Worm (Caenorhabditis elegans) whole organism, L3 larva: ENCODE data around the gene F22B5.10.

Experiments
- R02D3.7 ChIP-seq: fragments of 150-350 bp; optimal IDR thresholded peaks from 2 replicates; lab custom pipeline; 2014; ENCODE audit warnings: missing biosample characterization, missing genetic modification characterization
- ZK546.5 ChIP-seq: sonication (generic microtip); optimal IDR thresholded peaks from 2 replicates; lab custom pipeline; 2017; ENCODE audit warnings: missing biosample characterization, missing genetic modification characterization
- aly-2 ChIP-seq: fragments of 150-350 bp; optimal IDR thresholded peaks from 2 replicates; lab custom pipeline; 2014; ENCODE audit warnings: missing biosample characterization, missing genetic modification characterization
- ama-1 ChIP-seq: fragments of 150-350 bp; optimal IDR thresholded peaks from 2 replicates; lab custom pipeline; 2018
- ceh-16 ChIP-seq: sonication (generic microtip); optimal IDR thresholded peaks from 2 replicates; lab custom pipeline; 2017; ENCODE audit warnings: missing biosample characterization, missing genetic modification characterization
- ceh-28 ChIP-seq: fragments of 150-350 bp; optimal IDR thresholded peaks from 2 replicates; lab custom pipeline; 2014; ENCODE audit warnings: missing biosample characterization, missing genetic modification reagents, missing genetic modification characterization
- ceh-82 ChIP-seq: fragments of 150-350 bp; optimal IDR thresholded peaks from 2 replicates; lab custom pipeline; 2014; ENCODE audit warnings: missing biosample characterization, missing genetic modification characterization
- ceh-9 ChIP-seq: sonication (generic microtip); optimal IDR thresholded peaks from 2 replicates; lab custom pipeline; 2018; ENCODE audit warnings: missing biosample characterization, missing genetic modification characterization
- daf-12 ChIP-seq: fragments of 150-350 bp; optimal IDR thresholded peaks from 2 replicates; lab custom pipeline; 2014; ENCODE audit warnings: missing biosample characterization, missing genetic modification reagents, missing genetic modification characterization
- egl-27 ChIP-seq: sonication (generic microtip); optimal IDR thresholded peaks from 4 replicates; lab custom pipeline; 2017; ENCODE audit warnings: missing biosample characterization, missing genetic modification reagents, missing genetic modification characterization
- egl-5 ChIP-seq: fragments of 150-350 bp; optimal IDR thresholded peaks from 2 replicates; lab custom pipeline; 2017; ENCODE audit warnings: missing biosample characterization, missing genetic modification reagents, missing genetic modification characterization, inconsistent platforms
- elt-1 ChIP-seq: fragments of 150-350 bp; optimal IDR thresholded peaks from 2 replicates; lab custom pipeline; 2014; ENCODE audit warnings: missing biosample characterization, missing genetic modification characterization
- elt-2 ChIP-seq: sonication (generic microtip); optimal IDR thresholded peaks from 2 replicates; lab custom pipeline; 2016; ENCODE audit warnings: missing genetic modification reagents, mild to moderate bottlenecking, missing genetic modification characterization, missing compliant biosample characterization
- elt-3 ChIP-seq, 3 experiments: fragments of 150-350 bp in 1 of 3; sonication (generic microtip) in 2 of 3; optimal IDR thresholded peaks; 2 replicates in 2 of 3; 4 replicates in 1 of 3; lab custom pipeline; 2014 to 2017; ENCODE audit warnings: missing biosample characterization in 3 of 3, missing genetic modification characterization in 3 of 3
- eor-1 ChIP-seq, 2 experiments: fragments of 150-350 bp; optimal IDR thresholded peaks; 2 replicates each; lab custom pipeline; 2014 to 2018; ENCODE audit warnings: missing biosample characterization in 2 of 2, missing genetic modification characterization in 2 of 2
- fkh-10 ChIP-seq: sonication (generic microtip); optimal IDR thresholded peaks from 2 replicates; lab custom pipeline; 2017; ENCODE audit warnings: missing biosample characterization, missing genetic modification reagents, missing genetic modification characterization
- fkh-2 ChIP-seq: fragments of 150-350 bp; optimal IDR thresholded peaks from 2 replicates; lab custom pipeline; 2014; ENCODE audit warnings: missing biosample characterization, missing genetic modification reagents, missing genetic modification characterization
- hmg-11 ChIP-seq: sonication (generic microtip); optimal IDR thresholded peaks from 2 replicates; lab custom pipeline; 2016; ENCODE audit warnings: missing genetic modification characterization, missing compliant biosample characterization
- jun-1 ChIP-seq: fragments of 150-350 bp; optimal IDR thresholded peaks from 2 replicates; lab custom pipeline; 2014; ENCODE audit warnings: missing biosample characterization, missing genetic modification reagents, missing genetic modification characterization
- lin-15B ChIP-seq: fragments of 150-350 bp; optimal IDR thresholded peaks from 2 replicates; lab custom pipeline; 2014; ENCODE audit warnings: missing biosample characterization, missing genetic modification characterization
- lin-39 ChIP-seq: fragments of 150-350 bp; optimal IDR thresholded peaks from 2 replicates; lab custom pipeline; 2018; ENCODE audit warnings: missing biosample characterization, missing genetic modification reagents, missing genetic modification characterization
- lsy-12 ChIP-seq: sonication (generic microtip); optimal IDR thresholded peaks from 2 replicates; lab custom pipeline; 2016; ENCODE audit warnings: mild to moderate bottlenecking, missing genetic modification characterization, missing compliant biosample characterization
- mdl-1 ChIP-seq: fragments of 150-350 bp; optimal IDR thresholded peaks from 2 replicates; lab custom pipeline; 2014; ENCODE audit warnings: missing biosample characterization, missing genetic modification characterization
- mml-1 ChIP-seq: fragments of 150-350 bp; sonication (generic microtip); optimal IDR thresholded peaks from 3 replicates; lab custom pipeline; 2014; ENCODE audit warnings: missing biosample characterization, missing genetic modification characterization
- nfya-1 ChIP-seq: sonication (generic microtip); optimal IDR thresholded peaks from 2 replicates; lab custom pipeline; 2017; ENCODE audit warnings: missing genetic modification characterization, mild to moderate bottlenecking, missing compliant biosample characterization, antibody characterized with exemption, moderate library complexity; ENCODE audit not compliant: insufficient read depth
- nhr-11 ChIP-seq: fragments of 150-350 bp; optimal IDR thresholded peaks from 2 replicates; lab custom pipeline; 2014; ENCODE audit warnings: missing biosample characterization, missing genetic modification characterization
- nhr-12 ChIP-seq: fragments of 150-350 bp; optimal IDR thresholded peaks from 2 replicates; lab custom pipeline; 2014; ENCODE audit warnings: missing biosample characterization, missing genetic modification characterization
- nhr-25 ChIP-seq: sonication (generic microtip); optimal IDR thresholded peaks from 2 replicates; lab custom pipeline; 2017; ENCODE audit warnings: missing biosample characterization, missing genetic modification characterization
- nhr-28 ChIP-seq: fragments of 150-350 bp; optimal IDR thresholded peaks from 2 replicates; lab custom pipeline; 2014; ENCODE audit warnings: missing biosample characterization, missing genetic modification characterization
- nhr-43 ChIP-seq: sonication (generic microtip); optimal IDR thresholded peaks from 2 replicates; lab custom pipeline; 2016; ENCODE audit warnings: mild to moderate bottlenecking, missing genetic modification characterization, missing compliant biosample characterization; ENCODE audit not compliant: poor library complexity, severe bottlenecking
- nhr-67 ChIP-seq: fragments of 150-350 bp; optimal IDR thresholded peaks from 2 replicates; lab custom pipeline; 2014; ENCODE audit warnings: missing biosample characterization, missing genetic modification characterization
- nhr-76 ChIP-seq: fragments of 150-350 bp; sonication (generic microtip); optimal IDR thresholded peaks from 5 replicates; lab custom pipeline; 2014; ENCODE audit warnings: missing biosample characterization, missing genetic modification characterization
- nhr-77 ChIP-seq: fragments of 150-350 bp; optimal IDR thresholded peaks from 2 replicates; lab custom pipeline; 2014; ENCODE audit warnings: missing biosample characterization, missing genetic modification characterization
- pha-4 ChIP-seq: fragments of 150-350 bp; optimal IDR thresholded peaks from 2 replicates; lab custom pipeline; 2014; ENCODE audit warnings: missing biosample characterization, missing genetic modification reagents, missing genetic modification characterization
- pqm-1 ChIP-seq: fragments of 150-350 bp; optimal IDR thresholded peaks from 2 replicates; lab custom pipeline; 2017; ENCODE audit warnings: missing biosample characterization, missing genetic modification characterization, inconsistent platforms
- sea-2 ChIP-seq: fragments of 150-350 bp; sonication (generic microtip); optimal IDR thresholded peaks from 4 replicates; lab custom pipeline; 2014; ENCODE audit warnings: missing biosample characterization, missing genetic modification reagents, missing genetic modification characterization
- skn-1 ChIP-seq: fragments of 150-350 bp; optimal IDR thresholded peaks from 2 replicates; lab custom pipeline; 2014; ENCODE audit warnings: missing biosample characterization, missing genetic modification characterization
- snpc-4 ChIP-seq: fragments of 150-350 bp; optimal IDR thresholded peaks from 2 replicates; lab custom pipeline; 2014; ENCODE audit warnings: missing biosample characterization, missing genetic modification characterization
- tbx-2 ChIP-seq: sonication (generic microtip); optimal IDR thresholded peaks from 2 replicates; lab custom pipeline; 2016; ENCODE audit warnings: mild to moderate bottlenecking, missing genetic modification characterization, missing compliant biosample characterization
- unc-39 ChIP-seq: sonication (generic microtip); optimal IDR thresholded peaks from 4 replicates; lab custom pipeline; 2017; ENCODE audit warnings: missing biosample characterization, missing genetic modification characterization
- unc-62 ChIP-seq: fragments of 150-350 bp; sonication (generic microtip); optimal IDR thresholded peaks from 4 replicates; lab custom pipeline; 2014; ENCODE audit warnings: missing biosample characterization, missing genetic modification reagents, missing genetic modification characterization
- zag-1 ChIP-seq: fragments of 150-350 bp; optimal IDR thresholded peaks from 2 replicates; lab custom pipeline; 2014; ENCODE audit warnings: missing biosample characterization, missing genetic modification characterization
- ztf-4 ChIP-seq: fragments of 150-350 bp; optimal IDR thresholded peaks from 2 replicates; lab custom pipeline; 2014; ENCODE audit warnings: missing biosample characterization, missing genetic modification characterization

F22B5.10 gene

DNA sequence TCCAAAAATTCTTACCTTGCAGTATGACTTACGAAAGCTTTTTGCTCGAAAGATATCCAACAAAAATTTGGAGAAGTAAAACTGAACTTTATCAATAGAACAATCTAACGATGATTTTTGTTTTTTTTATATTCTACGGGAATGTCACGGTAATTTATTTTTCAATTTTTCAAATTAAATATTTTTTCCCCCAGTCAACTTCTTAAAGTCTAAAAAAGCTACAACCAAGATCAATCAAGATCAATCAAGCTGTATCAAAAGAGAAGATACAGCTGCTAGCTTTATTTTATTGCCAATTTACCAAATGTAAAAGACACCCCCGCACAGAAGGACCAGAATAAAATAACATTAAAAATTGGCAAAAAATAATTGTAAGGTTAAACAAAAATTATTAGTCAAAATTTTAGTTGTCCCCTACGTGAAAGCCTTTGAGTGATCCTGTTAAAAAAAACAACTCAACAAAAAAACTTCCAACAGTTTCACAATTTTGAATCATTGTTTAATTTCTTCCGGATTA lies 8.4 kb downstream of the F22B5.10 start, which contains the start of the genes M05D6.1 and M05D6.3:
Gene M05D6.1 (minus strand): TSS at position 101 of the 517 bp plus-strand sequence.
Gene M05D6.3 (plus strand): TSS at position 467 of the 517 bp plus-strand sequence.
- no peak for TF ChIP-seq nhr-28 (tag; lab: Kevin White, UChicago)
- no peak for TF ChIP-seq ceh-82 (tag; lab: Kevin White, UChicago)
- TF ChIP-seq fkh-2: no peak
- TF ChIP-seq nhr-25 (tag; lab: Kevin White, UChicago): no peak

DNA sequence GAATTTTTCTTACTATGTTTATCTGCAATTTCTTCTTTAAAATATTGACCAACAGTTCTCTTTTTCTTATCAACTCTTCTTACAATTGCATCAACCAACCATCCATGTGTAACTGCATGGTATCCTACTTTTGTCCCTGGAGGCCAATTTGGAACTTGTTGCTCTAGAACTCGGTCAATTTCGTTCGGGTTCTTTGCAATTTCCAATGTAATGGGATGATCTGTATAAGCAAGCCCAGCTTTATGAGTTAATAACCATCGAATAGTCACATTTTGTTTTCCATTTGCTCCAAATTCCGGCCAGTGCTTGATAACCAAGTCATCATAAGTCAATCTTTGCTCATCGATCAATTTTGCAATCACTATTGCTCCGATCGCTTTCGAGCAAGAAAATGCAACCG lies 12.4 kb downstream of the F22B5.10 start:
- TF ChIP-seq nfya-1 (tag; lab: Kevin White, UChicago) (no peak), mdl-1 (tag; lab: Kevin White, UChicago) (no peak), pha-4 (peak; percentile 20), nhr-77 (no peak), aly-2 (no peak), nhr-11 (no peak), elt-2 (peak; percentile 11), ama-1 (peak; percentile 83), ceh-28 (no peak), tbx-2 (tag; lab: Kevin White, UChicago) (no peak), unc-39 (tag; lab: Kevin White, UChicago) (no peak), fkh-10 (GFP tag; lab: Kevin White, UChicago) (no peak), egl-5 (tag; lab: Kevin White, UChicago) (no peak), eor-1 (tag; optimal IDR thresholded peaks at IDR 0.05; lab: Kevin White, UChicago) (no peak), zag-1 (tag; lab: Kevin White, UChicago) (no peak), ceh-16 (tag; lab: Kevin White, UChicago) (no peak), daf-12 (tag; lab: Kevin White, UChicago) (no peak), egl-27 (no peak), lin-15B (tag; lab: Kevin White, UChicago) (no peak), pqm-1 (tag; lab: Kevin White, UChicago) (no peak), nhr-67 (tag; lab: Kevin White, UChicago) (no peak), elt-3 (tag; optimal IDR thresholded peaks at IDR 0.05; lab: Kevin White, UChicago) (no peak), snpc-4 (tag; lab: Kevin White, UChicago) (no peak), nhr-28 (tag; lab: Kevin White, UChicago) (no peak), ceh-82 (tag; lab: Kevin White, UChicago) (no peak), hmg-11 (tag; lab: Kevin White, UChicago) (no peak), nhr-25 (tag; lab: Kevin White, UChicago) (no peak), fkh-2 (no peak), jun-1 (tag; lab: Kevin White, UChicago) (no peak), unc-62 (GFP tag; lab: Kevin White, UChicago) (no peak), lin-39 (tag; lab: Kevin White, UChicago) (no peak), nhr-43 (tag; lab: Kevin White, UChicago) (peak; percentile 32), nhr-76 (no peak), lsy-12 (tag; lab: Kevin White, UChicago) (no peak)

DNA sequence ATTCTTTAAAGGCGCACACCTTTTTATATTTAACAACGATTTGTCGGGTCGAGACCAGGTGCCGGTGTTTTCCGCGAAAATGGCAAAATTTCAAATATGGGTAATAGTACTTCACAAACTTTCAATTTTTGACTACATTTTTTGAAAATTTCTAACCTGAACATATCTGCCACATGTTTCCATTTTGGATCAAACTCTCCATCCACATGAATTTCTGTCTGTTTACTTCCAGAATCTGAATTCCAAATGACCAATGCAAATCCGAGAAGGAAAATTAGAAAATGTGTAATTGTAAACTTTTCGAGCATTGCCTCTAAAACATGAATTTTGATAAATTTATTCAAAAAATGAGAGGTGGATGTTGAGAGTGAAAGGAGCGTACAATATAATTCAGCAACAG lies 13.2 kb downstream of the F22B5.10 start, which contains the start of gene lact-4:
Gene lact-4 (minus strand): TSS at position 313 of the 400 bp plus-strand sequence.
- no peak for TF ChIP-seq elt-3 (tag; optimal IDR thresholded peaks at IDR 0.05; lab: Kevin White, UChicago)
- TF ChIP-seq jun-1 (tag; lab: Kevin White, UChicago): no peak
- TF ChIP-seq, all 47 proteins: peak for 0

DNA sequence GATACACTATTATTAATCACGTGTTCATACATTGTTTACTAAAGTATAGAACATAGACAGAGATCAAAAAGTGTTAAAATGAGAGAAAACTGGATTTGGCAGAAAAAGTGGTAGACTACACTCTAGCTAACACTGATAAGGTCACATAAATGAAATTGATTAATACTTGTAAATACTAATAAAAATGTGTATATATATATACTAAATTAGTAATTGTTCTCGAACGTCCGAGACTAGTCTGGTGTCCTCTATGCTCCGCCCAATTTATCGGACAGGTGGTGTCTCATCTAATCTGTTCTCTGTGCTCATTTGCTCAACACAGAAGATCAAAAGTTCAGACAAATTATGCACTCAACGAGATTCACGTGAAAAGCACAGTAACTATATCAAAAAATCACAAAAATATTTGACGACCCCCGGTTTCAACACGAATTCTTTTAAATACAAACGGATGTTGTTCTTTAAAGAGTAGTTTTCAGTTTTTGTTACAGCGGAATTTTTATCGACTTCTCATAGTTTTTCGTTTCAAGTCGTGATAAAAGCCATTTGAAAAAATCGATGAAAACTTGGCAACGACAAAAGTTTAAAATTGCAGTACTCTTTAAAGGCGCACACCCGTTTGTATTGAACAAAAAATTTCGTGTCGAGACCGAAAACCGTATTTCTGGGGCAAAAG lies 14.2 kb downstream of the F22B5.10 start:
- TF ChIP-seq pqm-1 (tag; lab: Kevin White, UChicago) (peak; percentile 3), jun-1 (tag; lab: Kevin White, UChicago) (no peak), ceh-16 (tag; lab: Kevin White, UChicago) (no peak), eor-1 (tag; optimal IDR thresholded peaks at IDR 0.05; lab: Kevin White, UChicago) (no peak), R02D3.7 (tag; lab: Kevin White, UChicago) (no peak), nhr-12 (tag; lab: Kevin White, UChicago) (no peak), fkh-10 (GFP tag; lab: Kevin White, UChicago) (no peak), snpc-4 (tag; lab: Kevin White, UChicago) (no peak), tbx-2 (tag; lab: Kevin White, UChicago) (no peak), ama-1 (peak; percentile 88), mml-1 (tag; lab: Kevin White, UChicago) (peak; percentile 45), lin-15B (tag; lab: Kevin White, UChicago) (no peak), ceh-28 (no peak), hmg-11 (tag; lab: Kevin White, UChicago) (no peak), ceh-9 (tag; lab: Kevin White, UChicago) (no peak), zag-1 (tag; lab: Kevin White, UChicago) (no peak), ZK546.5 (tag; lab: Kevin White, UChicago) (no peak), nhr-25 (tag; lab: Kevin White, UChicago) (no peak), unc-39 (tag; lab: Kevin White, UChicago) (no peak), lsy-12 (tag; lab: Kevin White, UChicago) (no peak), egl-27 (no peak), pha-4 (peak; percentile 50), nhr-67 (tag; lab: Kevin White, UChicago) (no peak), sea-2 (GFP tag; lab: Kevin White, UChicago) (no peak), skn-1 (tag; lab: Kevin White, UChicago) (no peak), ztf-4 (tag; lab: Kevin White, UChicago) (no peak), elt-2 (peak; percentile 55), elt-1 (tag; lab: Kevin White, UChicago) (no peak), unc-62 (GFP tag; lab: Kevin White, UChicago) (no peak), fkh-2 (no peak)
